Fruit fly (Drosophila melanogaster): ENCODE data around the gene CG13288.
A peak's percentile ranks its signal among the peaks of the same experiment; 100 is the strongest.

The CG13288 gene

DNA sequence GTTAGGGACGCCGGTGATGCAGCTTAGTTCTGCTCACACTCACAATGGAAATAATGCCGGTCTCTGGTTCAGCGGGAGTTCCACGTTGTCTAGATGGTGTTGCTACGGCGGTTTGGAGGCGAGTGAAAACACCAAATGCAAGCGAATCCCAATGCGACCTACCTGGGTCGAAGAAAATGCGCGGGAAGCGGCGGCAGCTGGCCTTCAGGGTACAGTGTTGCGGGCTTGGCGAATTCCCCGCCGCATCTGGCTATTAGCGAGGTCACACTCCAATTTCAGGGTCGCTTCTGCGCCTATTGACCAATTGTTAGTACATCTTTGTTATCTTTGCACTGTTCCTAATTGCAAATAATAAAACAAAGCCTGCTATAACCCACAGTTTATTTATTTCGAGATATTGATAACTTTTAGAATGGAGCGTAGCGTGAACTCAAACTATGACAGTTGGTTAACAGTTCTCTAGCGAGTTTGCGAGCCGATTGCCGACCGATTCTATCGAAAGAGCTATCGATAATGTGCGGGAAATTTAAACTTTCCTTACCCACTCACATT, 25.3 kb downstream of the CG13288 start, which contains the start of gene Rcc1 (continued):
- no peak for TF ChIP-seq Ssrp (tag; optimal IDR thresholded peaks at IDR 0.05)
- no peak for TF ChIP-seq Drgx (GFP tag; IDR thresholded peaks at IDR 0.05)
- no peak for TF ChIP-seq Hey (tag; optimal IDR thresholded peaks at IDR 0.05)
- TF ChIP-seq CG10543 (GFP tag; optimal IDR thresholded peaks at IDR 0.05) = no peak
- TF ChIP-seq dysf (GFP tag; IDR thresholded peaks at IDR 0.05) = no peak
- TF ChIP-seq CG10979 (tag; optimal IDR thresholded peaks at IDR 0.05) = no peak
- TF ChIP-seq Oaz (GFP tag; IDR thresholded peaks at IDR 0.05) = no peak
- TF ChIP-seq da (GFP tag; optimal IDR thresholded peaks at IDR 0.05) = peak; percentile 79
- no peak for TF ChIP-seq CG10431 (GFP tag; optimal IDR thresholded peaks at IDR 0.05)
- TF ChIP-seq Deaf1 (tag; optimal IDR thresholded peaks at IDR 0.05) = no peak
- no peak for TF ChIP-seq rib (GFP tag; IDR thresholded peaks at IDR 0.05)
- no peak for TF ChIP-seq yki (optimal IDR thresholded peaks at IDR 0.05)
- TF ChIP-seq CG4360 (GFP tag; IDR thresholded peaks at IDR 0.05) = no peak
- no peak for TF ChIP-seq ase (GFP tag; IDR thresholded peaks at IDR 0.05)
- TF ChIP-seq CG10321 (GFP tag; IDR thresholded peaks at IDR 0.05) = no peak
- peak; percentile 0 for TF ChIP-seq Mad (GFP tag; optimal IDR thresholded peaks at IDR 0.05)
- TF ChIP-seq Sry-δ (GFP tag; optimal IDR thresholded peaks at IDR 0.05) = peak; percentile 87
- TF ChIP-seq dmrt99B (tag; optimal IDR thresholded peaks at IDR 0.05) = no peak
- no peak for TF ChIP-seq sens-2 (GFP tag; IDR thresholded peaks at IDR 0.05)
- TF ChIP-seq az2 (GFP tag; optimal IDR thresholded peaks at IDR 0.05) = no peak
- TF ChIP-seq prd (optimal IDR thresholded peaks at IDR 0.05) = no peak
- 0 out of 3 replicates have a peak, but pooled peaks have one; percentile 11 for TF ChIP-seq prd (GFP tag; IDR thresholded peaks at IDR 0.05)
- peak; percentile 72 for TF ChIP-seq HmgZ (tag; optimal IDR thresholded peaks at IDR 0.05)
- TF ChIP-seq Poxn (GFP tag; IDR thresholded peaks at IDR 0.05) = no peak
- peak; percentile 83 for TF ChIP-seq Elba2 (GFP tag; optimal IDR thresholded peaks at IDR 0.05)
- no peak for TF ChIP-seq CG12744 (GFP tag; optimal IDR thresholded peaks at IDR 0.05)
- TF ChIP-seq CG12942 (GFP tag; optimal IDR thresholded peaks at IDR 0.05) = no peak
- TF ChIP-seq fd64A (GFP tag; optimal IDR thresholded peaks at IDR 0.05) = no peak
- TF ChIP-seq CG18011 (GFP tag; optimal IDR thresholded peaks at IDR 0.05) = no peak
- no peak for TF ChIP-seq jing (GFP tag; optimal IDR thresholded peaks at IDR 0.05)
- TF ChIP-seq CTCF (GFP tag; optimal IDR thresholded peaks at IDR 0.05) = peak; percentile 64
- peak; percentile 28 for TF ChIP-seq YL-1 (GFP tag; optimal IDR thresholded peaks at IDR 0.05)
- no peak for TF ChIP-seq NFAT (GFP tag; IDR thresholded peaks at IDR 0.05)
- TF ChIP-seq lola (GFP tag; optimal IDR thresholded peaks at IDR 0.05) = peak in 1 of 3 experiments; percentile 14
- no peak for TF ChIP-seq so (GFP tag; IDR thresholded peaks at IDR 0.05)
- no peak for TF ChIP-seq CG4707 (GFP tag; optimal IDR thresholded peaks at IDR 0.05)
- peak; percentile 23 for TF ChIP-seq grau (tag; optimal IDR thresholded peaks at IDR 0.05)
- no peak for TF ChIP-seq scrt (GFP tag; optimal IDR thresholded peaks at IDR 0.05)
- TF ChIP-seq otp (GFP tag; IDR thresholded peaks at IDR 0.05) = 0 out of 3 replicates have a peak, but pooled peaks have one; percentile 9
- no peak for TF ChIP-seq CG7839 (tag; optimal IDR thresholded peaks at IDR 0.05)
- TF ChIP-seq CG14667 (GFP tag; IDR thresholded peaks at IDR 0.05) = no peak
- no peak for TF ChIP-seq pan (optimal IDR thresholded peaks at IDR 0.05)
- no peak for TF ChIP-seq pan (GFP tag; optimal IDR thresholded peaks at IDR 0.05 in 1 of 2, IDR thresholded peaks at IDR 0.05 in 1 of 2)
- no peak for TF ChIP-seq Asciz (GFP tag; optimal IDR thresholded peaks at IDR 0.05)
- TF ChIP-seq seq (GFP tag; IDR thresholded peaks at IDR 0.05) = no peak
- peak; percentile 65 for TF ChIP-seq Bgb (GFP tag; IDR thresholded peaks at IDR 0.05; ENCODE audit: partially characterized antibody)
- peak; percentile 70 for TF ChIP-seq CG9797 (GFP tag; optimal IDR thresholded peaks at IDR 0.05)
- TF ChIP-seq CG14965 (GFP tag; optimal IDR thresholded peaks at IDR 0.05; ENCODE audit: borderline replicate concordance) = no peak
- no peak for TF ChIP-seq Rx (GFP tag; IDR thresholded peaks at IDR 0.05)
- TF ChIP-seq CG5245 (GFP tag; optimal IDR thresholded peaks at IDR 0.05) = no peak
- no peak for TF ChIP-seq Awh (GFP tag; IDR thresholded peaks at IDR 0.05)
- TF ChIP-seq tap (tag; optimal IDR thresholded peaks at IDR 0.05) = no peak
- peak; percentile 39; the same call in 1 of the 3 replicates for TF ChIP-seq CG14860 (GFP tag; IDR thresholded peaks at IDR 0.05; ENCODE audit: partially characterized antibody)
